Fruit fly (Drosophila melanogaster): ENCODE results near the gene Wdr81.

The Wdr81 gene

dm6 chr2L:12011682-12012655 lies 8.8 kb downstream of the Wdr81 start (continued):
- TF ChIP-seq svp (GFP tag) (peak; percentile 100), Ets96B (tag; optimal IDR thresholded peaks at IDR 0.05) (peak; percentile 54), CG7368 (GFP tag; optimal IDR thresholded peaks at IDR 0.05) (peak; percentile 60), CG8119 (GFP tag; IDR thresholded peaks at IDR 0.05) (no peak), CG31627 (GFP tag; optimal IDR thresholded peaks at IDR 0.05) (peak; percentile 73), Sox15 (GFP tag; optimal IDR thresholded peaks at IDR 0.05) (no peak), Smox (GFP tag; optimal IDR thresholded peaks at IDR 0.05) (peak; percentile 73), Eip75B (GFP tag; optimal IDR thresholded peaks at IDR 0.05) (peak; percentile 90), CG6792 (GFP tag; optimal IDR thresholded peaks at IDR 0.05) (peak; percentile 73), CG8319 (GFP tag; optimal IDR thresholded peaks at IDR 0.05) (peak; percentile 40), Met (GFP tag; optimal IDR thresholded peaks at IDR 0.05) (peak; percentile 85), Ets21C (GFP tag; optimal IDR thresholded peaks at IDR 0.05) (peak; percentile 61), CG6276 (GFP tag; optimal IDR thresholded peaks at IDR 0.05) (peak; percentile 39), CG11762 (GFP tag; optimal IDR thresholded peaks at IDR 0.05; ENCODE audit: insufficient read depth) (peak; percentile 21), achi (GFP tag; optimal IDR thresholded peaks at IDR 0.05) (peak; percentile 36), fd85E (GFP tag; optimal IDR thresholded peaks at IDR 0.05) (no peak), CG4318 (GFP tag; optimal IDR thresholded peaks at IDR 0.05) (no peak), CG6854 (GFP tag; optimal IDR thresholded peaks at IDR 0.05) (peak; percentile 90), Eip93F (GFP tag; optimal IDR thresholded peaks at IDR 0.05) (no peak), CG11294 (GFP tag; IDR thresholded peaks at IDR 0.05) (no peak), Hr4 (GFP tag; optimal IDR thresholded peaks at IDR 0.05) (peak; percentile 57), CG3032 (tag; optimal IDR thresholded peaks at IDR 0.05) (peak; percentile 72), CG11902 (GFP tag; optimal IDR thresholded peaks at IDR 0.05) (peak; percentile 31), CG3919 (GFP tag; optimal IDR thresholded peaks at IDR 0.05) (peak; percentile 84), Sox102F (GFP tag; optimal IDR thresholded peaks at IDR 0.05) (peak; percentile 83), acj6 (GFP tag; optimal IDR thresholded peaks at IDR 0.05) (peak; percentile 22), Sox14 (GFP tag; optimal IDR thresholded peaks at IDR 0.05) (peak; percentile 71)

dm6 chr2L:12010877-12011666 lies 9.7 kb downstream of the Wdr81 start:
- TF ChIP-seq Eip75B (GFP tag; optimal IDR thresholded peaks at IDR 0.05): peak; percentile 84
- TF ChIP-seq svp (GFP tag): peak; percentile 93
- TF ChIP-seq Hr4 (GFP tag; optimal IDR thresholded peaks at IDR 0.05): peak; percentile 93
- peak; percentile 88 for TF ChIP-seq CG8319 (GFP tag; optimal IDR thresholded peaks at IDR 0.05)
- TF ChIP-seq CG3919 (GFP tag; optimal IDR thresholded peaks at IDR 0.05): peak; percentile 90
- TF ChIP-seq Ets21C (GFP tag; optimal IDR thresholded peaks at IDR 0.05): peak; percentile 71
- peak; percentile 95 for TF ChIP-seq CG6276 (GFP tag; optimal IDR thresholded peaks at IDR 0.05)
- peak; percentile 91 for TF ChIP-seq achi (GFP tag; optimal IDR thresholded peaks at IDR 0.05)
- TF ChIP-seq pdm3 (GFP tag; optimal IDR thresholded peaks at IDR 0.05): peak; percentile 89
- peak; percentile 80 for TF ChIP-seq Hr39 (GFP tag; optimal IDR thresholded peaks at IDR 0.05)
- TF ChIP-seq CG34406 (GFP tag; optimal IDR thresholded peaks at IDR 0.05): peak; percentile 91
- TF ChIP-seq CG3032 (tag; optimal IDR thresholded peaks at IDR 0.05): peak; percentile 95
- peak; percentile 82 for TF ChIP-seq CG1621 (tag; optimal IDR thresholded peaks at IDR 0.05)
- peak; percentile 79 for TF ChIP-seq CG9139 (GFP tag; optimal IDR thresholded peaks at IDR 0.05)
- peak; percentile 96 for TF ChIP-seq CG6808 (GFP tag; optimal IDR thresholded peaks at IDR 0.05)
- TF ChIP-seq esn (GFP tag; optimal IDR thresholded peaks at IDR 0.05): peak; percentile 93
- TF ChIP-seq Smox (GFP tag; optimal IDR thresholded peaks at IDR 0.05): peak; percentile 90
- peak; percentile 79 for TF ChIP-seq Blimp-1 (GFP tag; optimal IDR thresholded peaks at IDR 0.05)
- peak; percentile 88 for TF ChIP-seq fd59A (GFP tag; optimal IDR thresholded peaks at IDR 0.05)
- peak; percentile 93 for TF ChIP-seq Ets96B (tag; optimal IDR thresholded peaks at IDR 0.05)
- peak; percentile 84 for TF ChIP-seq cyc (GFP tag; optimal IDR thresholded peaks at IDR 0.05)
- TF ChIP-seq fd85E (GFP tag; optimal IDR thresholded peaks at IDR 0.05): peak; percentile 42
- peak; percentile 88 to 94 for TF ChIP-seq ss (GFP tag; optimal IDR thresholded peaks at IDR 0.05)
- TF ChIP-seq CG15336 (GFP tag; IDR thresholded peaks at IDR 0.05): no peak
- TF ChIP-seq fkh (GFP tag; optimal IDR thresholded peaks at IDR 0.05): peak; percentile 6
- peak; percentile 82 for TF ChIP-seq CG7368 (GFP tag; optimal IDR thresholded peaks at IDR 0.05)
- peak; percentile 92 for TF ChIP-seq CG8632 (GFP tag; optimal IDR thresholded peaks at IDR 0.05)
- TF ChIP-seq CG11902 (GFP tag; optimal IDR thresholded peaks at IDR 0.05): peak; percentile 87
- TF ChIP-seq CG6854 (GFP tag; optimal IDR thresholded peaks at IDR 0.05): peak; percentile 86
- TF ChIP-seq CG6792 (GFP tag; optimal IDR thresholded peaks at IDR 0.05): peak; percentile 87
- TF ChIP-seq OdsH (GFP tag; optimal IDR thresholded peaks at IDR 0.05): peak; percentile 91
- TF ChIP-seq CG31627 (GFP tag; optimal IDR thresholded peaks at IDR 0.05): peak; percentile 88
- TF ChIP-seq salr (GFP tag; optimal IDR thresholded peaks at IDR 0.05): peak; percentile 55 to 89
